Worm (Caenorhabditis elegans) whole organism, young adult: Measurements from ENCODE around the gene cin-4.
"Not testable (repeated sequence)": the region's sequence is repeated elsewhere in the genome, so short reads cannot be mapped to it uniquely, and the experiment has no call there.

ENCODE experiments used
- B0261.1 ChIP-seq: sonication (generic microtip); optimal IDR thresholded peaks from 2 replicates; lab custom pipeline; 2016; ENCODE audit warnings: mild to moderate bottlenecking, missing genetic modification characterization, moderate library complexity, missing compliant biosample characterization
- D2030.7 ChIP-seq: fragments of 200-800 bp; sonication (Bioruptor generic); IDR thresholded peaks from 2 replicates; pipeline ENCODE4 v1.3.6; 2022; ENCODE audit warnings: missing genetic modification reagents, missing genetic modification characterization, missing compliant biosample characterization
- F37B4.10 ChIP-seq: fragments of 200-800 bp; sonication (Bioruptor generic); IDR thresholded peaks from 2 replicates; pipeline ENCODE4 v1.3.6; 2022; ENCODE audit warnings: missing genetic modification characterization, missing compliant biosample characterization
- Y53F4B.3 ChIP-seq: fragments of 200-800 bp; sonication (Bioruptor generic); IDR thresholded peaks from 2 replicates; pipeline ENCODE4 v1.3.6; 2022; ENCODE audit warnings: missing genetic modification reagents, missing genetic modification characterization, missing compliant biosample characterization
- attf-3 ChIP-seq: fragments of 200-800 bp; sonication (Bioruptor generic); conservative IDR thresholded peaks from 2 replicates; pipeline ENCODE4 v1.3.6; 2022; ENCODE audit warnings: missing genetic modification reagents, missing genetic modification characterization, missing compliant biosample characterization
- attf-5 ChIP-seq: fragments of 200-800 bp; sonication (Bioruptor generic); optimal IDR thresholded peaks from 2 replicates; lab custom pipeline; 2018; ENCODE audit warnings: mild to moderate bottlenecking, missing genetic modification characterization, missing compliant biosample characterization
- attf-6 ChIP-seq: fragments of 200-800 bp; sonication (Bioruptor generic); IDR thresholded peaks from 2 replicates; pipeline ENCODE4 v1.3.6; 2022; ENCODE audit warnings: missing genetic modification reagents, missing genetic modification characterization, missing compliant biosample characterization
- bed-2 ChIP-seq: fragments of 200-800 bp; sonication (Bioruptor generic); IDR thresholded peaks from 2 replicates; pipeline ENCODE4 v1.3.6; 2022; ENCODE audit warnings: missing genetic modification reagents, missing genetic modification characterization, missing compliant biosample characterization
- ccch-3 ChIP-seq: fragments of 200-800 bp; sonication (Bioruptor generic); optimal IDR thresholded peaks from 2 replicates; lab custom pipeline; 2018; ENCODE audit warnings: mild to moderate bottlenecking, missing genetic modification characterization, missing compliant biosample characterization
- ceh-27 ChIP-seq: fragments of 200-800 bp; sonication (Bioruptor generic); optimal IDR thresholded peaks from 2 replicates; lab custom pipeline; 2018; ENCODE audit warnings: mild to moderate bottlenecking, missing genetic modification characterization, moderate library complexity, missing compliant biosample characterization
- chd-7 ChIP-seq: sonication (generic microtip); optimal IDR thresholded peaks from 2 replicates; lab custom pipeline; 2016; ENCODE audit warnings: mild to moderate bottlenecking, missing genetic modification characterization, moderate library complexity, missing compliant biosample characterization
- die-1 ChIP-seq: sonication (generic microtip); optimal IDR thresholded peaks from 2 replicates; lab custom pipeline; 2016; ENCODE audit warnings: missing genotype, mild to moderate bottlenecking, missing genetic modification characterization, missing compliant biosample characterization
- dpl-1 ChIP-seq: fragments of 150-350 bp; optimal IDR thresholded peaks from 2 replicates; lab custom pipeline; 2014; ENCODE audit warnings: missing biosample characterization, missing genetic modification reagents, missing genetic modification characterization
- hmg-1.2 ChIP-seq: fragments of 200-800 bp; sonication (Bioruptor generic); IDR thresholded peaks from 2 replicates; pipeline ENCODE4 v1.3.6; 2022; ENCODE audit warnings: missing genetic modification reagents, missing genetic modification characterization, missing compliant biosample characterization
- hmg-20 ChIP-seq: fragments of 200-800 bp; sonication (Bioruptor generic); IDR thresholded peaks from 2 replicates; pipeline ENCODE4 v1.3.6; 2022; ENCODE audit warnings: missing genetic modification reagents, missing genetic modification characterization, missing compliant biosample characterization
- let-526 ChIP-seq: fragments of 200-800 bp; sonication (Bioruptor generic); IDR thresholded peaks from 2 replicates; pipeline ENCODE4 v1.3.6; 2022; ENCODE audit warnings: missing genetic modification reagents, missing genetic modification characterization, missing compliant biosample characterization
- lin-35 ChIP-seq, 3 experiments: fragments of 150-350 bp in 2 of 3; sonication (generic microtip) in 1 of 3; optimal IDR thresholded peaks; 2 replicates each; lab custom pipeline; 2014 to 2018; ENCODE audit warnings: missing biosample characterization in 3 of 3, missing genetic modification characterization in 3 of 3, missing genetic modification reagents in 3 of 3
- madf-3 ChIP-seq: fragments of 200-800 bp; sonication (Bioruptor generic); IDR thresholded peaks from 2 replicates; pipeline ENCODE4 v1.3.6; 2022; ENCODE audit warnings: missing genetic modification reagents, missing genetic modification characterization, missing compliant biosample characterization
- madf-6 ChIP-seq: fragments of 200-800 bp; sonication (Bioruptor generic); IDR thresholded peaks from 2 replicates; pipeline ENCODE4 v1.3.6; 2022; ENCODE audit warnings: missing genetic modification reagents, missing genetic modification characterization, missing compliant biosample characterization
- madf-8 ChIP-seq: fragments of 200-800 bp; sonication (Bioruptor generic); conservative IDR thresholded peaks from 2 replicates; pipeline ENCODE4 v1.3.6; 2022; ENCODE audit warnings: missing genetic modification reagents, missing genetic modification characterization, missing compliant biosample characterization
- mes-4 ChIP-seq: sonication (generic microtip); optimal IDR thresholded peaks from 2 replicates; lab custom pipeline; 2016; ENCODE audit warnings: missing genotype, missing genetic modification characterization, missing compliant biosample characterization
- mxl-1 ChIP-seq: sonication (generic microtip); optimal IDR thresholded peaks from 2 replicates; lab custom pipeline; 2016; ENCODE audit warnings: missing genetic modification characterization, missing compliant biosample characterization
- pbrm-1 ChIP-seq: fragments of 200-800 bp; sonication (Bioruptor generic); IDR thresholded peaks from 2 replicates; pipeline ENCODE4 v1.3.6; 2022; ENCODE audit warnings: missing genetic modification reagents, missing genetic modification characterization, missing compliant biosample characterization
- pha-4 ChIP-seq: fragments of 150-350 bp; sonication (generic microtip); optimal IDR thresholded peaks from 2 replicates; lab custom pipeline; 2014; ENCODE audit warnings: missing biosample characterization, missing genetic modification reagents, missing genetic modification characterization
- sdz-38 ChIP-seq: sonication (generic microtip); optimal IDR thresholded peaks from 2 replicates; lab custom pipeline; 2016; ENCODE audit warnings: missing genotype, missing genetic modification characterization, missing compliant biosample characterization
- sea-2 ChIP-seq: fragments of 200-800 bp; sonication (Bioruptor generic); IDR thresholded peaks from 2 replicates; pipeline ENCODE4 v1.3.6; 2022; ENCODE audit warnings: missing genetic modification characterization, missing compliant biosample characterization
- snpc-1.3 ChIP-seq: sonication (generic microtip); optimal IDR thresholded peaks from 2 replicates; lab custom pipeline; 2017; ENCODE audit warnings: missing genetic modification characterization, mild to moderate bottlenecking, missing compliant biosample characterization, antibody characterized with exemption, moderate library complexity, missing genotype, missing genetic modification reagents; ENCODE audit not compliant: insufficient read depth
- sptf-2 ChIP-seq: fragments of 200-800 bp; sonication (Bioruptor generic); optimal IDR thresholded peaks from 2 replicates; lab custom pipeline; 2018; ENCODE audit warnings: mild to moderate bottlenecking, missing genetic modification characterization, missing compliant biosample characterization
- unc-62 ChIP-seq: fragments of 150-350 bp; optimal IDR thresholded peaks from 2 replicates; lab custom pipeline; 2014; ENCODE audit warnings: missing biosample characterization, missing genetic modification reagents, missing genetic modification characterization
- zim-3 ChIP-seq: sonication (generic microtip); optimal IDR thresholded peaks from 2 replicates; lab custom pipeline; 2017; ENCODE audit warnings: mild to moderate bottlenecking, missing genetic modification characterization, moderate library complexity, missing compliant biosample characterization
- ztf-26 ChIP-seq: sonication (generic microtip); optimal IDR thresholded peaks from 2 replicates; lab custom pipeline; 2017; ENCODE audit warnings: missing genetic modification characterization, missing compliant biosample characterization

The cin-4 gene

DNA sequence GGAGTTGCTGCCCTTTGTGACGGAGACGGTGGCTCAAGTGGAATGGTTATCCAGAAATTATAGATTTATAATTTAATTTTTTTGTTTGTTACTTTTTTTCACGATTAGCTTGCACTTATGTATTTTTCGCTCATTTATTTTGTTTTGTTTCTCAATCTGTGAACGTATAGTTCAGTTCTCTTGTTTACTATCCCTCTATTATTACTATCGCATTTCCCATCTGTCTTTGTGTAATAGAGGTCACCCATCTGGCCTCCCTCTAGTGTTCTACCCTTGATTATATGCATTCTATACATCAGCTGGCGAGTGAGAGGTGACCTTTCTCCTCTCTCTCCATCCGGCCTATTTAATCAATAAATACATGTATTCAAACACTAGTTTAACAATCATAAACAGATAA lies 45.9 kb downstream of the cin-4 start, which contains the start of the genes T02G5.14 and T02G5.15:
T02G5.14 (plus strand) TSS at position 301 of the 400 bp plus-strand sequence.
T02G5.15 (plus strand) TSS at position 301 of the 400 bp plus-strand sequence.
- not testable (repeated sequence) for TF ChIP-seq F37B4.10 (GFP tag; lab: Robert Waterston, UW); pbrm-1 (GFP tag; lab: Robert Waterston, UW); ccch-3

DNA sequence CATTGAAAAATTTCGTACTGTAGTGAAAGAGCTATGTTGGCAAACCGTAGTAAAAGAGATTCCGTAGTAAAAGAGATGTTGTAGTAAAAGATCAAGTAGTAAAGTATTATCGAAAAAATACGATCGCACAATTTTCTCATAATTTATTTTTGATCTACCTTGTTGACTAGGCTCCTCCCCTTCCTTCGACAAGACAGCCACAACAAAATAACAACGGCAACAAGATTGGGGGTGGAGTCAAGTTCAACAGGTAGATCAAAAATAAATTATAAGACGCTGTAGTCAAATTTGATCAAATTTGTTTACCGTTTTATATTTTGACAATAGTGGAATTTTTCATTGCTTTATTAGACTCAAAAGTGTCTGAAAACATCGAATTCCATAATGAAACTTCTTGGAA lies 50.2 kb downstream of the cin-4 start:
- TF ChIP-seq madf-8 (GFP tag; lab: Robert Waterston, UW) (peak; percentile 54), madf-6 (GFP tag; lab: Robert Waterston, UW) (peak; percentile 73)
- TF ChIP-seq, all 124 proteins: peak for 2; not testable (repeated sequence) for 122

DNA sequence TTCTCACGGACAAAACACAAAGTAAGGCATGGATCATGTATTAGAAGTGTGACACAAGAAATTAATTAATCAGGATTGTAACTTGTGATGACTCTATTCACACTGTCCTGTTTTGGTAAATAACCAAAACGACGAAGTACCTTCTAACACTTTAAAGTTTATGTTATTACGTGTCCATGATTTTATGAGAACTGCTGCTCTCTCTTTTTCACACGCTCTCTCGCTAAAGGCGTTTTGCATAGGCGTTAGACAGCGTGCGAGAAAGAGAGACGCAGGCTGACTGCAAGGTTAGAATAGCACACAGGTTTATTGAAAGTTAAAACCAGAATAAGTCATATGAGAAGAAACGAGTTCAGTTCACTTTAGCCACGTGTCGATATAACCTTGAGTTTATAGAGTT lies 52.0 kb downstream of the cin-4 start:
- TF ChIP-seq D2030.7 (no peak), hmg-20 (GFP tag; lab: Robert Waterston, UW) (no peak), snpc-1.3 (no peak), bed-2 (GFP tag; lab: Robert Waterston, UW) (no peak), lin-35 (GFP tag; optimal IDR thresholded peaks at IDR 0.05; lab: Kevin White, UChicago) (no peak), sea-2 (GFP tag; lab: Robert Waterston, UW) (no peak), hmg-1.2 (GFP tag; lab: Robert Waterston, UW) (peak; percentile 84), ceh-27 (GFP tag; lab: Kevin White, UChicago) (no peak)

ce11 chrII:7090852-7091251 lies 52.8 kb downstream of the cin-4 start:
- no peak for TF ChIP-seq zim-3 (tag; lab: Kevin White, UChicago)
- no peak for TF ChIP-seq let-526
- no peak for TF ChIP-seq ztf-26 (tag; lab: Kevin White, UChicago)
- no peak for TF ChIP-seq attf-3 (GFP tag; lab: Robert Waterston, UW)
- TF ChIP-seq sptf-2 (GFP tag; lab: Kevin White, UChicago): no peak
- TF ChIP-seq sdz-38 (tag; lab: Kevin White, UChicago): no peak
- no peak for TF ChIP-seq attf-6 (GFP tag; lab: Robert Waterston, UW)
- TF ChIP-seq mxl-1 (tag; lab: Kevin White, UChicago): no peak
- TF ChIP-seq madf-3: no peak
- TF ChIP-seq Y53F4B.3 (GFP tag; lab: Robert Waterston, UW): no peak
- no peak for TF ChIP-seq mes-4 (tag; lab: Kevin White, UChicago)
- TF ChIP-seq attf-5 (GFP tag; lab: Kevin White, UChicago): no peak
- no peak for TF ChIP-seq B0261.1
- TF ChIP-seq pha-4 (tag; lab: Kevin White, UChicago): no peak
- TF ChIP-seq chd-7 (tag; lab: Kevin White, UChicago): no peak
- TF ChIP-seq unc-62 (GFP tag; lab: Kevin White, UChicago): no peak
- TF ChIP-seq dpl-1 (GFP tag; lab: Kevin White, UChicago): no peak
- TF ChIP-seq lin-35 (GFP tag; optimal IDR thresholded peaks at IDR 0.05; lab: Kevin White, UChicago): no peak
- TF ChIP-seq ccch-3: no peak
- no peak for TF ChIP-seq die-1 (tag; lab: Kevin White, UChicago)
- TF ChIP-seq, all 124 proteins: peak for 0
